Worm (Caenorhabditis elegans): ENCODE results near the gene ergo-1.

- TF ChIP-seq nhr-12 (tag; optimal IDR thresholded peaks at IDR 0.05) (no peak), lin-39 (tag; optimal IDR thresholded peaks at IDR 0.05) (no peak), mdl-1 (tag; optimal IDR thresholded peaks at IDR 0.05) (no peak), nhr-237 (tag; optimal IDR thresholded peaks at IDR 0.05) (no peak), R02D3.7 (tag; optimal IDR thresholded peaks at IDR 0.05) (no peak), snpc-4 (tag; optimal IDR thresholded peaks at IDR 0.05) (no peak)
Observed at ce11 chrV:1008503-1008902, at the start of gene ergo-1.
